Worm (Caenorhabditis elegans) whole organism, mixed stage, embryonic: Measurements from ENCODE around the gene C16D9.8.

Source experiments
- M03D4.4 ChIP-seq: sonication (generic microtip); optimal IDR thresholded peaks from 2 replicates; lab custom pipeline; 2017; ENCODE audit warnings: mild to moderate bottlenecking, missing genetic modification characterization, missing compliant biosample characterization
- blmp-1 ChIP-seq: fragments of 150-350 bp; optimal IDR thresholded peaks from 2 replicates; lab custom pipeline; 2014; ENCODE audit warnings: missing biosample characterization, missing genetic modification characterization
- ceh-39 ChIP-seq: fragments of 150-350 bp; optimal IDR thresholded peaks from 2 replicates; lab custom pipeline; 2014; ENCODE audit warnings: missing biosample characterization, missing genetic modification characterization
- ceh-83 ChIP-seq: fragments of 200-800 bp; sonication (Bioruptor generic); optimal IDR thresholded peaks from 2 replicates; lab custom pipeline; 2018; ENCODE audit warnings: mild to moderate bottlenecking, missing genetic modification characterization, missing compliant biosample characterization
- ces-1 ChIP-seq: fragments of 150-350 bp; optimal IDR thresholded peaks from 2 replicates; lab custom pipeline; 2014; ENCODE audit warnings: missing biosample characterization, missing genetic modification reagents, missing genetic modification characterization
- cnd-1 ChIP-seq: fragments of 200-800 bp; sonication (Bioruptor generic); optimal IDR thresholded peaks from 2 replicates; lab custom pipeline; 2018; ENCODE audit warnings: mild to moderate bottlenecking, missing genetic modification characterization, missing compliant biosample characterization
- drap-1 ChIP-seq: fragments of 200-800 bp; sonication (Bioruptor generic); optimal IDR thresholded peaks from 3 replicates; lab custom pipeline; 2018; ENCODE audit warnings: mild to moderate bottlenecking, missing genetic modification characterization, missing compliant biosample characterization
- elt-1 ChIP-seq: sonication (generic microtip); optimal IDR thresholded peaks from 2 replicates; lab custom pipeline; 2017; ENCODE audit warnings: missing genetic modification characterization, mild to moderate bottlenecking, missing compliant biosample characterization, antibody characterized with exemption, moderate library complexity, borderline replicate concordance; ENCODE audit not compliant: insufficient read depth
- flh-1 ChIP-seq: fragments of 200-800 bp; sonication (Bioruptor generic); optimal IDR thresholded peaks from 2 replicates; lab custom pipeline; 2018; ENCODE audit warnings: mild to moderate bottlenecking, missing genetic modification characterization, moderate library complexity, missing compliant biosample characterization
- ham-2 ChIP-seq: fragments of 200-800 bp; sonication (Bioruptor generic); optimal IDR thresholded peaks from 2 replicates; lab custom pipeline; 2018; ENCODE audit warnings: mild to moderate bottlenecking, missing genetic modification characterization, missing compliant biosample characterization
- hlh-1 ChIP-seq: fragments of 150-350 bp; optimal IDR thresholded peaks from 2 replicates; lab custom pipeline; 2014; ENCODE audit warnings: missing biosample characterization, missing genetic modification reagents, missing genetic modification characterization
- lin-13 ChIP-seq: fragments of 150-350 bp; optimal IDR thresholded peaks from 2 replicates; lab custom pipeline; 2014; ENCODE audit warnings: missing biosample characterization, missing genetic modification characterization
- lin-32 ChIP-seq: fragments of 200-800 bp; sonication (Bioruptor generic); optimal IDR thresholded peaks from 2 replicates; lab custom pipeline; 2018; ENCODE audit warnings: mild to moderate bottlenecking, missing genetic modification characterization, missing compliant biosample characterization
- mab-5 ChIP-seq: fragments of 150-350 bp; optimal IDR thresholded peaks from 2 replicates; lab custom pipeline; 2014; ENCODE audit warnings: missing biosample characterization, missing genetic modification characterization
- mep-1 ChIP-seq: fragments of 150-350 bp; optimal IDR thresholded peaks from 2 replicates; lab custom pipeline; 2017; ENCODE audit warnings: missing biosample characterization, missing genetic modification reagents, missing genetic modification characterization, inconsistent platforms
- mls-2 ChIP-seq: sonication (generic microtip); optimal IDR thresholded peaks from 2 replicates; lab custom pipeline; 2016; ENCODE audit warnings: mild to moderate bottlenecking, missing genetic modification characterization, moderate library complexity, missing compliant biosample characterization
- nhr-12 ChIP-seq: fragments of 150-350 bp; optimal IDR thresholded peaks from 2 replicates; lab custom pipeline; 2014; ENCODE audit warnings: missing biosample characterization, missing genetic modification characterization
- nhr-2 ChIP-seq: fragments of 150-350 bp; optimal IDR thresholded peaks from 2 replicates; lab custom pipeline; 2014; ENCODE audit warnings: missing biosample characterization, missing genetic modification characterization
- nhr-237 ChIP-seq: fragments of 150-350 bp; optimal IDR thresholded peaks from 2 replicates; lab custom pipeline; 2014; ENCODE audit warnings: missing biosample characterization, missing genetic modification characterization
- nhr-28 ChIP-seq: fragments of 150-350 bp; optimal IDR thresholded peaks from 2 replicates; lab custom pipeline; 2014; ENCODE audit warnings: missing biosample characterization, missing genetic modification characterization
- nhr-76 ChIP-seq: sonication (generic microtip); optimal IDR thresholded peaks from 2 replicates; lab custom pipeline; 2017; ENCODE audit warnings: missing biosample characterization, missing genetic modification characterization
- pha-4 ChIP-seq: fragments of 150-350 bp; optimal IDR thresholded peaks from 2 replicates; lab custom pipeline; 2018; ENCODE audit warnings: missing biosample characterization, missing genetic modification reagents, missing genetic modification characterization
- sem-2 ChIP-seq: fragments of 200-800 bp; sonication (Bioruptor generic); optimal IDR thresholded peaks from 2 replicates; lab custom pipeline; 2018; ENCODE audit warnings: mild to moderate bottlenecking, missing genetic modification characterization, missing compliant biosample characterization
- snpc-4 ChIP-seq: fragments of 150-350 bp; optimal IDR thresholded peaks from 2 replicates; lab custom pipeline; 2014; ENCODE audit warnings: missing biosample characterization, missing genetic modification characterization
- sptf-1 ChIP-seq: sonication (generic microtip); optimal IDR thresholded peaks from 2 replicates; lab custom pipeline; 2017; ENCODE audit warnings: mild to moderate bottlenecking, missing genetic modification characterization, moderate library complexity, missing compliant biosample characterization
- tbx-8 ChIP-seq: fragments of 200-800 bp; sonication (Bioruptor generic); optimal IDR thresholded peaks from 2 replicates; lab custom pipeline; 2018; ENCODE audit warnings: mild to moderate bottlenecking, missing genetic modification characterization, moderate library complexity, missing compliant biosample characterization
- unc-39 ChIP-seq: fragments of 150-350 bp; optimal IDR thresholded peaks from 2 replicates; lab custom pipeline; 2014; ENCODE audit warnings: missing biosample characterization, missing genetic modification characterization
- unc-62 ChIP-seq: fragments of 150-350 bp; optimal IDR thresholded peaks from 2 replicates; lab custom pipeline; 2014; ENCODE audit warnings: missing biosample characterization, missing genetic modification reagents, missing genetic modification characterization
- zip-8 ChIP-seq: fragments of 150-350 bp; optimal IDR thresholded peaks from 2 replicates; lab custom pipeline; 2014; ENCODE audit warnings: missing biosample characterization, missing genetic modification characterization
- ztf-11 ChIP-seq: fragments of 150-350 bp; optimal IDR thresholded peaks from 2 replicates; lab custom pipeline; 2014; ENCODE audit warnings: missing biosample characterization, missing genetic modification characterization

Gene C16D9.8

ce11 chrV:8254973-8255372 is 8.4 kb downstream of the C16D9.8 start:
- TF ChIP-seq ces-1 = no peak
- TF ChIP-seq lin-32 (GFP tag; lab: Kevin White, UChicago) = no peak
- no peak for TF ChIP-seq mep-1
- no peak for TF ChIP-seq nhr-12 (tag; lab: Kevin White, UChicago)
- no peak for TF ChIP-seq nhr-2
- TF ChIP-seq snpc-4 (tag; lab: Kevin White, UChicago) = no peak
- TF ChIP-seq zip-8 (tag; lab: Kevin White, UChicago) = peak; percentile 74
- no peak for TF ChIP-seq elt-1 (tag; lab: Kevin White, UChicago)
- TF ChIP-seq blmp-1 (tag; lab: Kevin White, UChicago) = peak; percentile 50
- TF ChIP-seq mls-2 = no peak

ce11 chrV:8253946-8254345 is 9.4 kb downstream of the C16D9.8 start:
- TF ChIP-seq ces-1 (peak; percentile 99), nhr-76 (no peak), drap-1 (GFP tag; lab: Kevin White, UChicago) (no peak)
- TF ChIP-seq, all 35 proteins: peak for 1

ce11 chrV:8252532-8252931 is 10.8 kb downstream of the C16D9.8 start:
- peak; percentile 84 for TF ChIP-seq unc-62 (GFP tag; lab: Kevin White, UChicago)
- TF ChIP-seq nhr-12 (tag; lab: Kevin White, UChicago) = no peak
- peak; percentile 53 for TF ChIP-seq mab-5
- no peak for TF ChIP-seq drap-1 (GFP tag; lab: Kevin White, UChicago)
- peak; percentile 15 for TF ChIP-seq hlh-1 (tag; lab: Kevin White, UChicago)
- no peak for TF ChIP-seq M03D4.4 (tag; lab: Kevin White, UChicago)
- TF ChIP-seq elt-1 (tag; lab: Kevin White, UChicago) = no peak

- TF ChIP-seq cnd-1 (tag; lab: Kevin White, UChicago) = no peak
- no peak for TF ChIP-seq nhr-2
- TF ChIP-seq ceh-39 (tag; lab: Kevin White, UChicago) = no peak
- no peak for TF ChIP-seq zip-8 (tag; lab: Kevin White, UChicago)
Measured at ce11 chrV:8251075-8251474, 12.3 kb downstream of the C16D9.8 start.

ce11 chrV:8250208-8250607 is 13.2 kb downstream of the C16D9.8 start, which contains the start of gene C16D9.6:
C16D9.6 (minus strand) TSS chrV:8250308.
- TF ChIP-seq lin-32 (GFP tag; lab: Kevin White, UChicago) (no peak), nhr-12 (tag; lab: Kevin White, UChicago) (no peak), sem-2 (GFP tag; lab: Kevin White, UChicago) (no peak), tbx-8 (GFP tag; lab: Kevin White, UChicago) (no peak), pha-4 (tag; lab: Kevin White, UChicago) (no peak), sptf-1 (tag; lab: Kevin White, UChicago) (no peak), nhr-76 (no peak), elt-1 (tag; lab: Kevin White, UChicago) (no peak), nhr-237 (tag; lab: Kevin White, UChicago) (no peak), drap-1 (GFP tag; lab: Kevin White, UChicago) (no peak)

- peak; percentile 71 for TF ChIP-seq ceh-83 (GFP tag; lab: Kevin White, UChicago)
- no peak for TF ChIP-seq ham-2 (GFP tag; lab: Kevin White, UChicago)
- TF ChIP-seq blmp-1 (tag; lab: Kevin White, UChicago) = no peak
- TF ChIP-seq hlh-1 (tag; lab: Kevin White, UChicago) = peak; percentile 43
Measured at ce11 chrV:8247311-8248105, 15.9 kb downstream of the C16D9.8 start.

ce11 chrV:8245457-8245856 is 17.9 kb downstream of the C16D9.8 start, which contains the start of gene C16D9.5:
C16D9.5 (minus strand) TSS chrV:8245557.
- no peak for TF ChIP-seq ceh-39 (tag; lab: Kevin White, UChicago)
- TF ChIP-seq nhr-237 (tag; lab: Kevin White, UChicago) = no peak
- no peak for TF ChIP-seq elt-1 (tag; lab: Kevin White, UChicago)
- TF ChIP-seq ztf-11 (tag; lab: Kevin White, UChicago) = no peak
- no peak for TF ChIP-seq sptf-1 (tag; lab: Kevin White, UChicago)
- TF ChIP-seq nhr-28 (tag; lab: Kevin White, UChicago) = no peak
- no peak for TF ChIP-seq unc-39 (tag; lab: Kevin White, UChicago)
- no peak for TF ChIP-seq lin-13 (tag; lab: Kevin White, UChicago)
- TF ChIP-seq flh-1 = no peak
- TF ChIP-seq drap-1 (GFP tag; lab: Kevin White, UChicago) = no peak
- no peak for TF ChIP-seq M03D4.4 (tag; lab: Kevin White, UChicago)
- TF ChIP-seq, all 35 proteins: peak for 0
